Fruit fly (Drosophila melanogaster): ENCODE results near the gene CG13067.

Gene CG13067

dm6 chr3L:16283821-16284220 lies 12.7 kb downstream of the CG13067 start, which contains the start of gene CG13048:
Gene CG13048 (minus strand): TSS chr3L:16283921.
- TF ChIP-seq h (optimal IDR thresholded peaks at IDR 0.05) (no peak), Sin3A (optimal IDR thresholded peaks at IDR 0.05) (no peak), ttk (optimal IDR thresholded peaks at IDR 0.05) (no peak), insv (optimal IDR thresholded peaks at IDR 0.05) (no peak), psq (optimal IDR thresholded peaks at IDR 0.05) (no peak), Myc (optimal IDR thresholded peaks at IDR 0.05) (no peak)

dm6 chr3L:16285346-16285911 lies 14.3 kb downstream of the CG13067 start, which contains the start of gene CG13047:
Gene CG13047 (minus strand): TSS chr3L:16285396.
- no peak for TF ChIP-seq Sin3A (optimal IDR thresholded peaks at IDR 0.05)
- no peak for TF ChIP-seq Myc (optimal IDR thresholded peaks at IDR 0.05)
- TF ChIP-seq h (optimal IDR thresholded peaks at IDR 0.05): no peak
- TF ChIP-seq insv (optimal IDR thresholded peaks at IDR 0.05): no peak
- no peak for TF ChIP-seq ttk (optimal IDR thresholded peaks at IDR 0.05)
- no peak for TF ChIP-seq psq (optimal IDR thresholded peaks at IDR 0.05)

- TF ChIP-seq psq (optimal IDR thresholded peaks at IDR 0.05): no peak
- no peak for TF ChIP-seq Sin3A (optimal IDR thresholded peaks at IDR 0.05)
- no peak for TF ChIP-seq insv (optimal IDR thresholded peaks at IDR 0.05)
- TF ChIP-seq ttk (optimal IDR thresholded peaks at IDR 0.05): no peak
- TF ChIP-seq Myc (optimal IDR thresholded peaks at IDR 0.05): no peak
- no peak for TF ChIP-seq h (optimal IDR thresholded peaks at IDR 0.05)
These were observed 15.2 kb downstream of the CG13067 start for dm6 chr3L:16286258-16286657.

dm6 chr3L:16288322-16288721 lies 17.2 kb downstream of the CG13067 start, which contains the start of gene CG13046:
Gene CG13046 (minus strand): TSS chr3L:16288422.
- TF ChIP-seq h (optimal IDR thresholded peaks at IDR 0.05) (no peak), insv (optimal IDR thresholded peaks at IDR 0.05) (no peak), psq (optimal IDR thresholded peaks at IDR 0.05) (no peak), Sin3A (optimal IDR thresholded peaks at IDR 0.05) (no peak), ttk (optimal IDR thresholded peaks at IDR 0.05) (no peak), Myc (optimal IDR thresholded peaks at IDR 0.05) (no peak)

- no peak for TF ChIP-seq h (optimal IDR thresholded peaks at IDR 0.05)
- TF ChIP-seq Sin3A (optimal IDR thresholded peaks at IDR 0.05): no peak
- TF ChIP-seq psq (optimal IDR thresholded peaks at IDR 0.05): no peak
- no peak for TF ChIP-seq ttk (optimal IDR thresholded peaks at IDR 0.05)
- no peak for TF ChIP-seq Myc (optimal IDR thresholded peaks at IDR 0.05)
- no peak for TF ChIP-seq insv (optimal IDR thresholded peaks at IDR 0.05)
These were observed 18.0 kb downstream of the CG13067 start for dm6 chr3L:16289067-16289466.

- TF ChIP-seq h (optimal IDR thresholded peaks at IDR 0.05): no peak
- TF ChIP-seq Myc (optimal IDR thresholded peaks at IDR 0.05): no peak
- TF ChIP-seq psq (optimal IDR thresholded peaks at IDR 0.05): no peak
- no peak for TF ChIP-seq insv (optimal IDR thresholded peaks at IDR 0.05)
These were observed 19.8 kb downstream of the CG13067 start, which contains the start of gene CG13045 for dm6 chr3L:16290850-16291249. Gene CG13045 (minus strand): TSS chr3L:16290950.

- TF ChIP-seq Myc (optimal IDR thresholded peaks at IDR 0.05) (no peak), ttk (optimal IDR thresholded peaks at IDR 0.05) (no peak), psq (optimal IDR thresholded peaks at IDR 0.05) (no peak), Sin3A (optimal IDR thresholded peaks at IDR 0.05) (no peak), h (optimal IDR thresholded peaks at IDR 0.05) (no peak), insv (optimal IDR thresholded peaks at IDR 0.05) (no peak)
These were observed 20.6 kb downstream of the CG13067 start for dm6 chr3L:16291678-16292077.

- TF ChIP-seq Myc (optimal IDR thresholded peaks at IDR 0.05): no peak
- no peak for TF ChIP-seq ttk (optimal IDR thresholded peaks at IDR 0.05)
- TF ChIP-seq Sin3A (optimal IDR thresholded peaks at IDR 0.05): no peak
- TF ChIP-seq psq (optimal IDR thresholded peaks at IDR 0.05): no peak
- no peak for TF ChIP-seq h (optimal IDR thresholded peaks at IDR 0.05)
- no peak for TF ChIP-seq insv (optimal IDR thresholded peaks at IDR 0.05)
These were observed 24.4 kb downstream of the CG13067 start, which contains the start of gene CG4962 for dm6 chr3L:16295447-16295846. Gene CG4962 (minus strand): TSS chr3L:16295547.

- TF ChIP-seq Myc (optimal IDR thresholded peaks at IDR 0.05) (no peak), psq (optimal IDR thresholded peaks at IDR 0.05) (no peak), h (optimal IDR thresholded peaks at IDR 0.05) (no peak), Sin3A (optimal IDR thresholded peaks at IDR 0.05) (no peak), ttk (optimal IDR thresholded peaks at IDR 0.05) (no peak), insv (optimal IDR thresholded peaks at IDR 0.05) (no peak)
These were observed 30.1 kb downstream of the CG13067 start, which contains the start of gene CG4982 for dm6 chr3L:16301153-16301552. Gene CG4982 (plus strand): TSS chr3L:16301453.

dm6 chr3L:16303078-16303477 lies 32.0 kb downstream of the CG13067 start, which contains the start of gene CG13044:
Gene CG13044 (minus strand): TSS chr3L:16303178.
- TF ChIP-seq ttk (optimal IDR thresholded peaks at IDR 0.05): no peak
- TF ChIP-seq psq (optimal IDR thresholded peaks at IDR 0.05): no peak
- TF ChIP-seq h (optimal IDR thresholded peaks at IDR 0.05): no peak
- no peak for TF ChIP-seq Sin3A (optimal IDR thresholded peaks at IDR 0.05)
- TF ChIP-seq Myc (optimal IDR thresholded peaks at IDR 0.05): no peak
- no peak for TF ChIP-seq insv (optimal IDR thresholded peaks at IDR 0.05)

dm6 chr3L:16303982-16304381 lies 32.9 kb downstream of the CG13067 start, which contains the start of gene CG43249:
Gene CG43249 (plus strand): TSS chr3L:16304282.
- TF ChIP-seq Sin3A (optimal IDR thresholded peaks at IDR 0.05) (no peak), insv (optimal IDR thresholded peaks at IDR 0.05) (no peak), ttk (optimal IDR thresholded peaks at IDR 0.05) (no peak), psq (optimal IDR thresholded peaks at IDR 0.05) (no peak), h (optimal IDR thresholded peaks at IDR 0.05) (no peak), Myc (optimal IDR thresholded peaks at IDR 0.05) (no peak)

- TF ChIP-seq Myc (optimal IDR thresholded peaks at IDR 0.05): no peak
- no peak for TF ChIP-seq Sin3A (optimal IDR thresholded peaks at IDR 0.05)
- TF ChIP-seq psq (optimal IDR thresholded peaks at IDR 0.05): no peak
- no peak for TF ChIP-seq h (optimal IDR thresholded peaks at IDR 0.05)
- TF ChIP-seq insv (optimal IDR thresholded peaks at IDR 0.05): no peak
These were observed 35.0 kb downstream of the CG13067 start, which contains the start of the genes CG13043 and CG13063 for dm6 chr3L:16305820-16306650. Gene CG13043 (minus strand): TSS chr3L:16305870. Gene CG13063 (plus strand): TSS chr3L:16306600.

All from Kc167 (cell line).